Fruit fly (Drosophila melanogaster) whole organism, wandering third instar larva: ENCODE results near the gene Sec71.

ENCODE experiments used
- Abd-B ChIP-seq: fragments of >200 bp; optimal IDR thresholded peaks from 2 replicates; lab custom pipeline; 2017; ENCODE audit warnings: missing biosample characterization, missing genetic modification characterization
- CG32264 ChIP-seq: fragments of 200-800 bp; sonication (Bioruptor generic); optimal IDR thresholded peaks from 2 replicates; lab custom pipeline; 2016; ENCODE audit warnings: missing biosample characterization, missing genetic modification characterization
- CG9705 ChIP-seq: fragments of 200-800 bp; sonication (Bioruptor generic); optimal IDR thresholded peaks from 2 replicates; lab custom pipeline; 2018; ENCODE audit warnings: missing biosample characterization, mild to moderate bottlenecking, missing genetic modification characterization
- CrebA ChIP-seq: fragments of 200-800 bp; sonication (Bioruptor generic); optimal IDR thresholded peaks from 2 replicates; lab custom pipeline; 2016; ENCODE audit warnings: missing biosample characterization, mild to moderate bottlenecking, missing genetic modification characterization, borderline replicate concordance
- Dfd ChIP-seq: fragments of >200 bp; optimal IDR thresholded peaks from 2 replicates; lab custom pipeline; 2017; ENCODE audit warnings: missing biosample characterization, missing genetic modification characterization
- GATAd ChIP-seq: sonication (Bioruptor generic); optimal IDR thresholded peaks from 2 replicates; lab custom pipeline; 2016; ENCODE audit warnings: missing biosample characterization, missing genetic modification characterization
- HLH106 ChIP-seq: fragments of 200-800 bp; optimal IDR thresholded peaks from 3 replicates; lab custom pipeline; 2019; ENCODE audit warnings: missing biosample characterization, mild to moderate bottlenecking, missing genetic modification characterization, moderate library complexity
- Hnf4 ChIP-seq: fragments of 200-800 bp; sonication (Bioruptor generic); optimal IDR thresholded peaks from 2 replicates; lab custom pipeline; 2016; ENCODE audit warnings: missing biosample characterization, mild to moderate bottlenecking, missing genetic modification characterization
- Hr78 ChIP-seq: fragments of >200 bp; optimal IDR thresholded peaks from 2 replicates; lab custom pipeline; 2017; ENCODE audit warnings: missing biosample characterization, missing genetic modification characterization
- Hr83 ChIP-seq: fragments of 200-300 bp; sonication (Bioruptor generic); optimal IDR thresholded peaks from 2 replicates; lab custom pipeline; 2016; ENCODE audit warnings: missing biosample characterization, mild to moderate bottlenecking, missing genetic modification characterization, moderate library complexity; ENCODE audit not compliant: poor library complexity, severe bottlenecking
- Jra ChIP-seq: sonication (Bioruptor generic); optimal IDR thresholded peaks from 2 replicates; lab custom pipeline; 2016; ENCODE audit warnings: missing biosample characterization, missing genetic modification characterization
- Mio ChIP-seq: sonication (Bioruptor generic); optimal IDR thresholded peaks from 2 replicates; lab custom pipeline; 2016; ENCODE audit warnings: missing biosample characterization, missing genetic modification characterization
- Myc ChIP-seq: fragments of >200 bp; optimal IDR thresholded peaks from 2 replicates; lab custom pipeline; 2017
- N ChIP-seq: fragments of >200 bp; optimal IDR thresholded peaks from 2 replicates; lab custom pipeline; 2018; ENCODE audit warnings: missing biosample characterization, missing external identifiers, missing genetic modification characterization
- OdsH ChIP-seq: fragments of 200-800 bp; sonication (Bioruptor generic); optimal IDR thresholded peaks from 2 replicates; lab custom pipeline; 2016; ENCODE audit warnings: missing biosample characterization, mild to moderate bottlenecking, missing genetic modification characterization
- Rel ChIP-seq, 2 experiments: fragments of 200-800 bp; sonication (Bioruptor generic) in 1 of 2; optimal IDR thresholded peaks; 2 replicates in 1 of 2; 3 replicates in 1 of 2; lab custom pipeline; 2016 to 2019; ENCODE audit warnings: mild to moderate bottlenecking in 2 of 2, missing biosample characterization in 2 of 2, missing genetic modification characterization in 2 of 2, moderate library complexity in 1 of 2
- Sp1 ChIP-seq: fragments of 200-800 bp; sonication (Bioruptor generic); optimal IDR thresholded peaks from 3 replicates; lab custom pipeline; 2019; ENCODE audit warnings: missing biosample characterization, mild to moderate bottlenecking, missing genetic modification characterization, moderate library complexity
- Vsx2 ChIP-seq: fragments of 200-300, 225-300 bp; sonication (Bioruptor generic); optimal IDR thresholded peaks from 2 replicates; lab custom pipeline; 2018; ENCODE audit warnings: missing biosample characterization, missing genetic modification characterization; ENCODE audit not compliant: partially characterized antibody
- br ChIP-seq: fragments of 200-800 bp; sonication (Bioruptor generic); optimal IDR thresholded peaks from 2 replicates; lab custom pipeline; 2016; ENCODE audit warnings: missing biosample characterization, missing genetic modification characterization
- brk ChIP-seq: fragments of 200-800 bp; sonication (Bioruptor generic); optimal IDR thresholded peaks from 2 replicates; lab custom pipeline; 2016; ENCODE audit warnings: missing biosample characterization, mild to moderate bottlenecking, missing genetic modification characterization
- dmrt93B ChIP-seq: fragments of 200-800 bp; sonication (Bioruptor generic); optimal IDR thresholded peaks from 2 replicates; lab custom pipeline; 2018; ENCODE audit warnings: missing biosample characterization, mild to moderate bottlenecking, missing genetic modification characterization
- ey ChIP-seq: fragments of 200-800 bp; sonication (Bioruptor generic); optimal IDR thresholded peaks from 2 replicates; lab custom pipeline; 2016; ENCODE audit warnings: missing biosample characterization, missing genetic modification characterization
- foxo ChIP-seq, 2 experiments: fragments of 200-800 bp; sonication (Bioruptor generic); optimal IDR thresholded peaks; 2 replicates in 1 of 2; 3 replicates in 1 of 2; lab custom pipeline; 2016 to 2017; ENCODE audit warnings: missing biosample characterization in 2 of 2, missing genetic modification characterization in 2 of 2
- fru ChIP-seq: fragments of 200-800 bp; sonication (Bioruptor generic); optimal IDR thresholded peaks from 3 replicates; lab custom pipeline; 2016; ENCODE audit warnings: missing biosample characterization, mild to moderate bottlenecking, missing genetic modification characterization
- h ChIP-seq: fragments of 200-800 bp; sonication (Bioruptor generic); optimal IDR thresholded peaks from 3 replicates; lab custom pipeline; 2016; ENCODE audit warnings: missing biosample characterization, mild to moderate bottlenecking, missing genetic modification characterization
- jim ChIP-seq: fragments of 175-275, 200-325 bp; sonication (Bioruptor generic); optimal IDR thresholded peaks from 2 replicates; lab custom pipeline; 2016; ENCODE audit warnings: missing biosample characterization, mild to moderate bottlenecking, missing genetic modification characterization
- lola ChIP-seq: fragments of >200 bp; optimal IDR thresholded peaks from 2 replicates; lab custom pipeline; 2017; ENCODE audit warnings: missing biosample characterization, missing genetic modification characterization
- pan ChIP-seq: fragments of >200 bp; optimal IDR thresholded peaks from 2 replicates; lab custom pipeline; 2017
- psq ChIP-seq: fragments of 200-800 bp; sonication (Bioruptor generic); optimal IDR thresholded peaks from 3 replicates; lab custom pipeline; 2017; ENCODE audit warnings: missing biosample characterization, mild to moderate bottlenecking, missing genetic modification characterization, moderate library complexity
- rgr ChIP-seq: fragments of 200-800 bp; sonication (Bioruptor generic); optimal IDR thresholded peaks from 3 replicates; lab custom pipeline; 2016; ENCODE audit warnings: missing biosample characterization, mild to moderate bottlenecking, missing genetic modification characterization
- sage ChIP-seq: fragments of 200-800 bp; sonication (Bioruptor generic); optimal IDR thresholded peaks from 2 replicates; lab custom pipeline; 2016; ENCODE audit warnings: missing biosample characterization, mild to moderate bottlenecking, missing genetic modification characterization
- sv ChIP-seq: fragments of 200-800 bp; sonication (Bioruptor generic); optimal IDR thresholded peaks from 3 replicates; lab custom pipeline; 2016; ENCODE audit warnings: missing biosample characterization, missing genetic modification characterization
- tai ChIP-seq: sonication (Bioruptor generic); optimal IDR thresholded peaks from 2 replicates; lab custom pipeline; 2016; ENCODE audit warnings: missing biosample characterization, missing genetic modification characterization
- usp ChIP-seq: fragments of >200 bp; optimal IDR thresholded peaks from 2 replicates; lab custom pipeline; 2017; ENCODE audit warnings: missing biosample characterization, missing genetic modification characterization
- woc ChIP-seq: sonication (Bioruptor generic); optimal IDR thresholded peaks from 2 replicates; lab custom pipeline; 2016; ENCODE audit warnings: missing biosample characterization, mild to moderate bottlenecking, missing genetic modification characterization

The Sec71 gene

DNA sequence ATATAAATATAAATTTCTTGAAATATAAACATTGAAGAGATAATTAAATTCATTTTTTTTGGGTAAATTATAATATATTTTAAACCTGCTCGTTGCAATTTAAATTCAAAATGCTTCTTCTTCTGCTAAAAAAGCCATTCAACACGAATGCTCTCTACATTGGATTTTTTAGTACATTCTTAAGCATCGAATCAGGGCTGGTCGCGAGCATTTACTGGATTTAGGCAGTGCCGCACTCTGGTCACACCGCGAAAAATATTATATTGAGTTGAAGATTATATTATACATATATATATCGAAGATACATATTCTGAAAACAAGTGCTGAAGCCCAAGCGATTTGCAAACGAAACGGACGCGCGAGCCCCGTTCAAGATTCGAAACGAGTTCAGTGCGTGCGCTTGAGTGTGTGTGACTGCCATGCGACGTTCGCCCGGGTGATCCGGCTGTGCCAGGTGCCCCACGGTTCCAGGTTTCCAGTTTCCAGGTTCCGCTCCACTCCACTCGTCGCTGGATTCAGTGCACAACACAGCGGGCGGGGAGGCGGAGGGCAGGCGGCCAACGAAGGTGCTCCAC is 20.4 kb downstream of the Sec71 start, which contains the start of gene Sos:
TSS of gene Sos (plus strand) at position 213 of the 575 bp plus-strand sequence.
- TF ChIP-seq Rel (GFP tag; optimal IDR thresholded peaks at IDR 0.05; lab: Kevin White, UChicago) (no peak), Rel (tag; optimal IDR thresholded peaks at IDR 0.05; lab: Kevin White, UChicago) (peak; percentile 45), pan (lab: Kevin White, UChicago) (no peak), h (GFP tag; lab: Kevin White, UChicago) (no peak), Hnf4 (GFP tag; lab: Kevin White, UChicago) (no peak), jim (GFP tag; lab: Kevin White, UChicago) (no peak)
- TF ChIP-seq, all 38 proteins: peak for 1

DNA sequence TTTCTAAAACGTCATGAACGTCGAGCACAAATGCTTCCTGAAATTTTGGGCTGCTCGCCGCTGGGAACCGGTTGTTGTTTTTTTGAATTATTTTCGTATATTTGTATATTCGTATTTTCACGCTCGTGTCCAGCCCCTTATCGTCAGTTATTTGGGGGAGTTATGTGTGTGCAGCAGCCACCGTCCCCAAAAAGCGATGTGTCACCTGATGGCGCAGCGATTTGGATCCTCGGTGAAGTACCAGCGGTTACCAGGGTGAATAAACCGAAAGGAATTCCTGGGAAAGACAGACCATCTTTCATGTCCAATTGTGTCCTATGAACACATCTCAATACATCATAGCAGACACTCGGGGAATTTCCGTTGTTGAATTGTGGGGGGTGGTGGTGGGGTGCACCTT is 26.9 kb downstream of the Sec71 start:
- TF ChIP-seq Hr78 (no peak), foxo (GFP tag; optimal IDR thresholded peaks at IDR 0.05; lab: Kevin White, UChicago) (no peak), h (GFP tag; lab: Kevin White, UChicago) (no peak), Rel (GFP tag; optimal IDR thresholded peaks at IDR 0.05; lab: Kevin White, UChicago) (no peak), Rel (tag; optimal IDR thresholded peaks at IDR 0.05; lab: Kevin White, UChicago) (peak; percentile 91), sage (no peak), fru (GFP tag; lab: Kevin White, UChicago) (no peak), HLH106 (tag; lab: Kevin White, UChicago) (no peak)

DNA sequence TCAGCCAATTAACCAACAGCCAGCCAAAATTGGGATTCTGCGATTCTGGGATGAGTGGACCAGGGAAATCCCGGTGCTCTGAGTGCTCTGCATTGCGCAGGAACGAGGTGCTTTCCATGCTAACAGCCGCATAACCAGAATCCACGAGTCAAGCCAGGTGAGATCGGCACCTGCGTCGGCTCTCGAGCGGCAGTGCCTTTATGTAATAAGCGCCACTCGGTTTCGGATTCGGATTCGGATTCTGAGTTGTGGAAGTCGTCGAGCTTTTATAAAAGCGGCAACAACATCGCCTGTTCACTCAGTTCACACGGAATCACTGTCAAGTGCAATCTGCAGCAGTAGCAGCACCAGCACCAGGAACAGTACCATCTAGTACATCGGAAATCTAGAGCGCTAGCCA is 27.6 kb downstream of the Sec71 start, which contains the start of gene b:
TSS of gene b (plus strand) at position 301 of the 400 bp plus-strand sequence.
- no peak for TF ChIP-seq Abd-B (GFP tag; lab: Kevin White, UChicago)
- TF ChIP-seq Sp1 (GFP tag; lab: Kevin White, UChicago), result no peak
- no peak for TF ChIP-seq Rel (GFP tag; optimal IDR thresholded peaks at IDR 0.05; lab: Kevin White, UChicago)
- TF ChIP-seq Rel (tag; optimal IDR thresholded peaks at IDR 0.05; lab: Kevin White, UChicago), result peak; percentile 79

DNA sequence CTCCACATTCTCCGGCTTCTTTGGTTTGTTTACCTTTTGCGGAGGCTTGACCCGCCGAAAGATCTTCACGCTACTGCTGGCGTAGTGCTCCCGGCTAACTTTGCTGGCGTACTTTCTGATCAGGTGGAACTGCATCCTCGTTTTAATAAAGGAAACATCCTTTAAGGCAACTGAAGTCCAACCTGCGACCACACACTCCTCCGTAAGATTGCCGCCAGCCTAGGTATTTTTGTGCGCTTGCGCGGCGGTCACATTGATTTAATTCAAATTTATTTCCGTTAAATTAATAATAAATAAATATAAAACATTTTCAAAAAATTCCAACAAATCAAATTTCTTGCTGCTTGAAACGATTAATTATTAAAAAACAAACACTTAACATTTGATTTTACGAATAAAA is 34.2 kb downstream of the Sec71 start, which contains the start of gene PolG1:
TSS of gene PolG1 (minus strand) at position 216 of the 400 bp plus-strand sequence.
- TF ChIP-seq Hr83 (no peak), br (GFP tag; lab: Kevin White, UChicago) (no peak), dmrt93B (no peak), brk (GFP tag; lab: Kevin White, UChicago) (no peak), CrebA (GFP tag; lab: Kevin White, UChicago) (no peak), Dfd (GFP tag; lab: Kevin White, UChicago) (no peak), pan (lab: Kevin White, UChicago) (no peak)

DNA sequence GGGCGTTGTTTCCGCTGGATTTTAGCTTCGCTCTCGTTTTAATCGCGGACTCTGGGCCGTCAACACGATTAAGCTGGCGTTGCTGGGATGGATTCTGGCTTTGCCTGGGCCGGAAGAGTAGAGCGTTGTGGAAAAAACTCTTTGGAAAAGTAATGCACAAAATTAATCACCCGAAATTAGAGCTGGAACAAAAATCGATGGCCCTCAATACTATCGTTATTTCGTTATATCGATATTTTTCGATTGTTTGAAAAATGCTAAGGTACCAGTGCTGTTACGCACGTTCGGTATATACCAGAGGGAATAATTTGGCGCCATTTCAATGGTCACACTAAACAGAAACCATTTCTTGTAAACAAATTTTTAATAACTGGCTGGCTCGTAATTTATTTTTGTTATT is 36.2 kb downstream of the Sec71 start, which contains the start of the genes Arpc1 and Orc5:
TSS of gene Arpc1 (minus strand) at position 202 of the 400 bp plus-strand sequence.
TSS of gene Orc5 (plus strand) at position 298 of the 400 bp plus-strand sequence.
- TF ChIP-seq CG9705 (GFP tag; lab: Kevin White, UChicago) (no peak), Hr78 (no peak), Rel (GFP tag; optimal IDR thresholded peaks at IDR 0.05; lab: Kevin White, UChicago) (no peak), Rel (tag; optimal IDR thresholded peaks at IDR 0.05; lab: Kevin White, UChicago) (peak; percentile 58)

DNA sequence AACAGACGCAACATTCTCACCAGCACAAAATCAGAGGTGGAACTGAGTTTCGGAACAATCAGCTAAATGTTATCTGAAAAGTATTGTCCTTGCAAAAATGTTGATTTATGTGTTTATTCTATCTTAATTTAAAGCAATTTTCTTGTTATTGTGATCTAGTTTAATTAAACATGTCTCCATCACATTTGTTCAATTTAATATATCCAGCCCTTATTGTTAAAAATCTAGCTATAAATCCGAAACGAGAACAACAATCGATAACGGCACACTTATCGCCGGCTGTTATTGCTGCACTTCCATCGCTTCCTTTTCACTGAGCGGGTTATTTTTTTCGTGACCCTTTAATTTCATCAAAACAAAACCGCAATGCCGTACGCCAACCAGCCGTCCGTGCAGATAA is 39.7 kb downstream of the Sec71 start, which contains the start of the genes GatC, PolG2 and Polr2C:
TSS of gene GatC (minus strand) at position 48 of the 400 bp plus-strand sequence.
TSS of gene PolG2 (minus strand) at position 48 of the 400 bp plus-strand sequence.
TSS of gene Polr2C (plus strand) at position 280 of the 400 bp plus-strand sequence.
- TF ChIP-seq foxo (GFP tag; optimal IDR thresholded peaks at IDR 0.05; lab: Kevin White, UChicago) (no peak), Hr83 (no peak), sage (no peak), Hr78 (no peak), HLH106 (tag; lab: Kevin White, UChicago) (no peak), rgr (GFP tag; lab: Kevin White, UChicago) (no peak), tai (GFP tag; lab: Kevin White, UChicago) (no peak), Abd-B (GFP tag; lab: Kevin White, UChicago) (no peak), Jra (no peak), GATAd (GFP tag; lab: Kevin White, UChicago) (no peak), dmrt93B (no peak), usp (no peak), CG9705 (GFP tag; lab: Kevin White, UChicago) (no peak), N (GFP tag; lab: Kevin White, UChicago) (no peak), pan (lab: Kevin White, UChicago) (no peak), Myc (lab: Kevin White, UChicago) (peak; percentile 70), fru (GFP tag; lab: Kevin White, UChicago) (no peak), Sp1 (GFP tag; lab: Kevin White, UChicago) (peak; percentile 3), sv (GFP tag; lab: Kevin White, UChicago) (no peak), Vsx2 (no peak), Mio (GFP tag; lab: Kevin White, UChicago) (no peak), OdsH (GFP tag; lab: Kevin White, UChicago) (no peak), Rel (GFP tag; optimal IDR thresholded peaks at IDR 0.05; lab: Kevin White, UChicago) (no peak), Rel (tag; optimal IDR thresholded peaks at IDR 0.05; lab: Kevin White, UChicago) (peak; percentile 0), Dfd (GFP tag; lab: Kevin White, UChicago) (no peak), CrebA (GFP tag; lab: Kevin White, UChicago) (no peak), jim (GFP tag; lab: Kevin White, UChicago) (no peak), Hnf4 (GFP tag; lab: Kevin White, UChicago) (no peak), lola (no peak), CG32264 (no peak), h (GFP tag; lab: Kevin White, UChicago) (no peak), psq (no peak), ey (GFP tag; lab: Kevin White, UChicago) (peak; percentile 18), woc (GFP tag; lab: Kevin White, UChicago) (no peak), br (GFP tag; lab: Kevin White, UChicago) (no peak)
